Fruit fly (Drosophila melanogaster) whole organism, embryonic: ENCODE data around the gene Drsl1.

Source experiments
- BEAF-32 ChIP-seq: fragments of 200-800 bp; sonication (Bioruptor generic); optimal IDR thresholded peaks from 3 replicates; lab custom pipeline; 2017; ENCODE audit warnings: missing biosample characterization, missing genetic modification characterization, mild to moderate bottlenecking, moderate library complexity, missing genetic modification reagents
- Bdp1 ChIP-seq: fragments of 200-800 bp; sonication (Bioruptor generic); optimal IDR thresholded peaks from 3 replicates; lab custom pipeline; 2016; ENCODE audit warnings: missing biosample characterization, missing genetic modification characterization
- C15 ChIP-seq: fragments of 200-800 bp; sonication (Bioruptor generic); IDR thresholded peaks from 3 replicates; pipeline ENCODE4 v1.3.6; 2022; ENCODE audit warnings: missing biosample characterization, missing genetic modification characterization
- CG10321 ChIP-seq: fragments of 200-800 bp; sonication (Bioruptor generic); IDR thresholded peaks from 2 replicates; pipeline ENCODE4 v1.3.6; 2022; ENCODE audit warnings: missing biosample characterization, missing genetic modification characterization
- CG11456 ChIP-seq: fragments of 200-800 bp; sonication (Bioruptor generic); IDR thresholded peaks from 3 replicates; pipeline ENCODE4 v1.3.6; 2022; ENCODE audit warnings: missing biosample characterization, missing genetic modification characterization
- CG11696 ChIP-seq: fragments of 200-800 bp; sonication (Bioruptor generic); IDR thresholded peaks from 2 replicates; pipeline ENCODE4 v1.3.6; 2022; ENCODE audit warnings: missing biosample characterization, missing genetic modification characterization
- CG12155 ChIP-seq: fragments of 200-800 bp; sonication (Bioruptor generic); optimal IDR thresholded peaks from 3 replicates; lab custom pipeline; 2016; ENCODE audit warnings: missing biosample characterization, missing genetic modification characterization
- CG15073 ChIP-seq: fragments of 200-800 bp; sonication (Bioruptor generic); optimal IDR thresholded peaks from 2 replicates; lab custom pipeline; 2016; ENCODE audit warnings: missing biosample characterization, missing genetic modification characterization
- CG1647 ChIP-seq: fragments of 200-800 bp; sonication (Bioruptor generic); optimal IDR thresholded peaks from 3 replicates; lab custom pipeline; 2016; ENCODE audit warnings: missing biosample characterization, missing genetic modification characterization
- CG16815 ChIP-seq: fragments of 200-800 bp; sonication (Bioruptor generic); optimal IDR thresholded peaks from 3 replicates; lab custom pipeline; 2017; ENCODE audit warnings: missing biosample characterization, mild to moderate bottlenecking, missing genetic modification characterization
- CG17328 ChIP-seq: fragments of 200-800 bp; sonication (Bioruptor generic); IDR thresholded peaks from 2 replicates; pipeline ENCODE4 v1.3.6; 2022; ENCODE audit warnings: missing biosample characterization, missing genetic modification characterization
- CG1792 ChIP-seq: fragments of 200-800 bp; sonication (Bioruptor generic); optimal IDR thresholded peaks from 2 replicates; lab custom pipeline; 2016; ENCODE audit warnings: missing biosample characterization, missing genetic modification characterization
- CG18599 ChIP-seq: fragments of 200-800 bp; sonication (Bioruptor generic); optimal IDR thresholded peaks from 3 replicates; lab custom pipeline; 2017; ENCODE audit warnings: missing biosample characterization, missing genetic modification characterization, mild to moderate bottlenecking, moderate library complexity, missing genetic modification reagents
- CG18619 ChIP-seq: fragments of 200-800 bp; sonication (Bioruptor generic); optimal IDR thresholded peaks from 3 replicates; lab custom pipeline; 2017; ENCODE audit warnings: missing biosample characterization, mild to moderate bottlenecking, missing genetic modification characterization
- CG3065 ChIP-seq: fragments of 200-800 bp; sonication (Bioruptor generic); optimal IDR thresholded peaks from 2 replicates; lab custom pipeline; 2016; ENCODE audit warnings: missing biosample characterization, missing genetic modification characterization
- CG31224 ChIP-seq: fragments of 200-800 bp; sonication (Bioruptor generic); IDR thresholded peaks from 2 replicates; pipeline ENCODE4 v1.3.6; 2022; ENCODE audit warnings: missing biosample characterization, missing genetic modification characterization
- CG31365 ChIP-seq: fragments of 200-800 bp; sonication (Bioruptor generic); optimal IDR thresholded peaks from 2 replicates; lab custom pipeline; 2018; ENCODE audit warnings: missing biosample characterization, mild to moderate bottlenecking, missing genetic modification characterization
- CG31441 ChIP-seq: fragments of 200-800 bp; sonication (Bioruptor generic); IDR thresholded peaks from 2 replicates; pipeline ENCODE4 v1.3.6; 2022; ENCODE audit warnings: missing biosample characterization, missing genetic modification characterization
- CG7745 ChIP-seq: fragments of 200-800 bp; sonication (Bioruptor generic); optimal IDR thresholded peaks from 2 replicates; lab custom pipeline; 2018; ENCODE audit warnings: missing biosample characterization, mild to moderate bottlenecking, missing genetic modification characterization, moderate library complexity
- CG8478 ChIP-seq: fragments of >200 bp; optimal IDR thresholded peaks from 2 replicates; lab custom pipeline; 2018
- D19B ChIP-seq: fragments of 200-800 bp; sonication (Bioruptor generic); optimal IDR thresholded peaks from 2 replicates; lab custom pipeline; 2017; ENCODE audit warnings: missing biosample characterization, mild to moderate bottlenecking, missing genetic modification characterization
- Dad ChIP-seq: fragments of 200-800 bp; sonication (Bioruptor generic); optimal IDR thresholded peaks from 3 replicates; lab custom pipeline; 2016; ENCODE audit warnings: missing biosample characterization, missing genetic modification characterization
- Doc2 ChIP-seq: fragments of 200-800 bp; sonication (Bioruptor generic); IDR thresholded peaks from 2 replicates; pipeline ENCODE4 v1.3.6; 2022; ENCODE audit warnings: missing biosample characterization, missing genetic modification characterization
- Dp ChIP-seq: fragments of 200-800 bp; sonication (Bioruptor generic); optimal IDR thresholded peaks from 2 replicates; lab custom pipeline; 2018; ENCODE audit warnings: missing biosample characterization, mild to moderate bottlenecking, missing genetic modification characterization, moderate library complexity
- ERR ChIP-seq: fragments of 200-800 bp; sonication (Bioruptor generic); optimal IDR thresholded peaks from 2 replicates; lab custom pipeline; 2016; ENCODE audit warnings: missing biosample characterization, missing genetic modification characterization
- H2.0 ChIP-seq: fragments of 200-800 bp; sonication (Bioruptor generic); IDR thresholded peaks from 2 replicates; pipeline ENCODE4 v1.3.6; 2022; ENCODE audit warnings: missing biosample characterization, missing genetic modification characterization
- HLH4C ChIP-seq: fragments of 200-800 bp; sonication (Bioruptor generic); IDR thresholded peaks from 3 replicates; pipeline ENCODE4 v1.3.6; 2022; ENCODE audit warnings: missing biosample characterization, missing genetic modification characterization; ENCODE audit not compliant: partially characterized antibody
- HLH54F ChIP-seq: fragments of 200-800 bp; sonication (Bioruptor generic); optimal IDR thresholded peaks from 3 replicates; lab custom pipeline; 2016; ENCODE audit warnings: missing biosample characterization, missing genetic modification characterization
- Hey ChIP-seq: fragments of 200-800 bp; sonication (Bioruptor generic); optimal IDR thresholded peaks from 3 replicates; lab custom pipeline; 2018; ENCODE audit warnings: missing biosample characterization, mild to moderate bottlenecking, missing genetic modification characterization
- Lim3 ChIP-seq: fragments of 200-800 bp; sonication (Bioruptor generic); IDR thresholded peaks from 2 replicates; pipeline ENCODE4 v1.3.6; 2022; ENCODE audit warnings: missing biosample characterization, missing genetic modification characterization
- MTF-1 ChIP-seq: fragments of 200-800 bp; sonication (Bioruptor generic); optimal IDR thresholded peaks from 2 replicates; lab custom pipeline; 2018; ENCODE audit warnings: missing biosample characterization, mild to moderate bottlenecking, missing genetic modification characterization, borderline replicate concordance
- Myb ChIP-seq: fragments of 200-800 bp; sonication (Bioruptor generic); optimal IDR thresholded peaks from 2 replicates; lab custom pipeline; 2016; ENCODE audit warnings: missing biosample characterization, missing genetic modification characterization
- ab ChIP-seq: fragments of 200-800 bp; sonication (Bioruptor generic); optimal IDR thresholded peaks from 2 replicates; lab custom pipeline; 2016; ENCODE audit warnings: missing biosample characterization, missing genetic modification characterization
- ap ChIP-seq: fragments of 200-800 bp; sonication (Bioruptor generic); IDR thresholded peaks from 2 replicates; pipeline ENCODE4 v1.3.6; 2022; ENCODE audit warnings: missing biosample characterization, missing genetic modification characterization
- bab2 ChIP-seq: fragments of 200-800 bp; sonication (Bioruptor generic); optimal IDR thresholded peaks from 2 replicates; lab custom pipeline; 2016; ENCODE audit warnings: missing biosample characterization, missing genetic modification characterization
- corto ChIP-seq: fragments of 200-800 bp; sonication (Bioruptor generic); optimal IDR thresholded peaks from 2 replicates; lab custom pipeline; 2016; ENCODE audit warnings: missing biosample characterization, mild to moderate bottlenecking, missing genetic modification characterization, moderate library complexity
- crol ChIP-seq: fragments of 200-800 bp; sonication (Bioruptor generic); IDR thresholded peaks from 2 replicates; pipeline ENCODE4 v1.3.6; 2022; ENCODE audit warnings: missing biosample characterization, missing genetic modification characterization
- danr ChIP-seq: fragments of 200-800 bp; sonication (Bioruptor generic); IDR thresholded peaks from 2 replicates; pipeline ENCODE4 v1.3.6; 2022; ENCODE audit warnings: missing biosample characterization, missing genetic modification characterization
- disco-r ChIP-seq: fragments of 200-800 bp; sonication (Bioruptor generic); optimal IDR thresholded peaks from 2 replicates; lab custom pipeline; 2016; ENCODE audit warnings: missing biosample characterization, missing genetic modification characterization
- dm ChIP-seq: fragments of 200-800 bp; sonication (Bioruptor generic); optimal IDR thresholded peaks from 3 replicates; lab custom pipeline; 2016; ENCODE audit warnings: missing biosample characterization, missing genetic modification characterization
- ems ChIP-seq: fragments of 200-800 bp; sonication (Bioruptor generic); optimal IDR thresholded peaks from 3 replicates; lab custom pipeline; 2016; ENCODE audit warnings: missing biosample characterization, missing genetic modification characterization
- eve ChIP-seq, 2 experiments: fragments of >200 bp; optimal IDR thresholded peaks; 2 replicates each; lab custom pipeline; 2017; ENCODE audit warnings: missing biosample characterization in 2 of 2, missing genetic modification characterization in 2 of 2
- fu2 ChIP-seq: fragments of 200-800 bp; sonication (Bioruptor generic); optimal IDR thresholded peaks from 2 replicates; lab custom pipeline; 2016; ENCODE audit warnings: missing biosample characterization, missing genetic modification characterization
- hth ChIP-seq: fragments of >200 bp; optimal IDR thresholded peaks from 2 replicates; lab custom pipeline; 2017; ENCODE audit warnings: inconsistent platforms
- lov ChIP-seq, 2 experiments: fragments of 200-800 bp in 1 of 2; fragments of >200 bp in 1 of 2; sonication (Bioruptor generic) in 1 of 2; IDR thresholded peaks in 1 of 2; optimal IDR thresholded peaks in 1 of 2; 2 replicates in 1 of 2; 3 replicates in 1 of 2; pipeline versions ENCODE4 v1.3.6 to Lab custom; 2017 to 2022; ENCODE audit warnings: missing biosample characterization in 1 of 2, missing genetic modification characterization in 1 of 2
- nom ChIP-seq: fragments of 200-800 bp; sonication (Bioruptor generic); optimal IDR thresholded peaks from 2 replicates; lab custom pipeline; 2017; ENCODE audit warnings: missing biosample characterization, missing genetic modification characterization, mild to moderate bottlenecking, moderate library complexity, missing genetic modification reagents
- phol ChIP-seq: fragments of 200-800 bp; sonication (Bioruptor generic); optimal IDR thresholded peaks from 3 replicates; lab custom pipeline; 2018; ENCODE audit warnings: missing biosample characterization, mild to moderate bottlenecking, missing genetic modification characterization, moderate library complexity
- seq ChIP-seq: fragments of 200-800 bp; sonication (Bioruptor generic); IDR thresholded peaks from 2 replicates; pipeline ENCODE4 v1.3.6; 2022; ENCODE audit warnings: missing biosample characterization, missing genetic modification characterization
- tin ChIP-seq: fragments of 200-800 bp; sonication (Bioruptor generic); optimal IDR thresholded peaks from 3 replicates; lab custom pipeline; 2016; ENCODE audit warnings: missing biosample characterization, missing genetic modification characterization
- unpg ChIP-seq: fragments of 200-800 bp; sonication (Bioruptor generic); optimal IDR thresholded peaks from 3 replicates; lab custom pipeline; 2018; ENCODE audit warnings: missing biosample characterization, mild to moderate bottlenecking, missing genetic modification characterization, moderate library complexity

The Drsl1 gene

DNA sequence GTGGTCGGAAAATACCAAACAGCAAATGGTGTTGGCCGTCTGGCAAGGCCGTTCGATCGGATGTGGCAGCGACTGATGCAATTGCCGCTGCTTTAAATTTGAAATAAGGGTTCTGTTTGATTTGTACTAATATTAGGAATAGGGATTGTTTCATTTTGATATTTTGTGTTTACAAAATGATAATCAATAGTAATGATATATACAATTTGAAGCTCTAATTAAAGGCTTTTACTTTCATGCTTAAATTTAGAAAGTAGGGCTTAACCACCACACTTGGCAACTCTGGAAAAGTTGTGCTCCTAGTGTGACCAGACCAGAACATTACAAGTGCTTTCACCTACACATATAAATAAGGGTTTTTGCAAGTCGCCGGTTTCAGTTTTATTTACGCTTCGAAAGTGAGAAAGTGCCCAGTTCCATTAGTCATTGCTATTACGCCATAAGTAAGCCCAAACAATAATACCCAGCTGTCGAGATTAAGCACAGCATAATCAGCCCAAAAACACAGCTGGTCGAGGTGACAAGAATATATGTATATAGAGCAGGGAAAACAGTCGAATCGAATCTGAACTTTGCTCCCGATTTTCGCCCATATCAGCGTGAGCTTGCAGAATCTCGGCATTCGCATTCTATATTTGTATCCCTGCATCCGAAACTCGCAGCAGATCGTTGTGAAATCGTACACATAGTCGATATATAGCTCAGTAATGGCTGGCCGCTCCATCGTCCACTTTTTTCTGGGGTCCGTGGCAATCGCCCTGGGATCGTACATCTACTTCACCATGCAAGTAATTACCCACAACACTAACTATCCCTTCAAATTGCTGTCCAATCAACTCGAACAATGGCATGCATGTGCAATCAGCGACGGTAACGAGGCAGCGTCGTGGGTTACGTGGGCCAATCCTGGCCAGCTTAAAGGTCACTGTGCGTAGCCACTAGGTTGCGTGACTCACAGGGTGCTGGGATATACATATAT, 9.4 kb downstream of the Drsl1 start, which contains the start of gene Gtpx (continued):
- no peak for TF ChIP-seq Bdp1 (GFP tag; lab: Kevin White, UChicago)
- peak; percentile 46 for TF ChIP-seq CG18619 (GFP tag; lab: Kevin White, UChicago)
- TF ChIP-seq crol (GFP tag; lab: Robert Waterston, UW) = no peak
- peak; percentile 30 for TF ChIP-seq CG8478 (lab: Kevin White, UChicago)
- peak; percentile 86 for TF ChIP-seq Myb
- no peak for TF ChIP-seq MTF-1 (GFP tag; lab: Kevin White, UChicago)
- no peak for TF ChIP-seq Dad (GFP tag; lab: Kevin White, UChicago)
- TF ChIP-seq eve (GFP tag; optimal IDR thresholded peaks at IDR 0.05; lab: Kevin White, UChicago) = no peak
- no peak for TF ChIP-seq unpg
- no peak for TF ChIP-seq Hey (tag; lab: Kevin White, UChicago)
- peak; percentile 32 for TF ChIP-seq CG12155
- TF ChIP-seq HLH4C = no peak
- TF ChIP-seq CG16815 (GFP tag; lab: Kevin White, UChicago) = no peak
- peak; percentile 11 for TF ChIP-seq fu2
- peak; percentile 87 for TF ChIP-seq nom (GFP tag; lab: Kevin White, UChicago)
- no peak for TF ChIP-seq CG11456 (GFP tag; lab: Robert Waterston, UW)
- TF ChIP-seq CG3065 (GFP tag; lab: Kevin White, UChicago) = no peak
- TF ChIP-seq CG31224 (GFP tag; lab: Robert Waterston, UW) = no peak
- no peak for TF ChIP-seq disco-r
- TF ChIP-seq CG11696 (GFP tag; lab: Robert Waterston, UW) = no peak
- no peak for TF ChIP-seq danr (GFP tag; lab: Robert Waterston, UW)
- TF ChIP-seq CG17328 (GFP tag; lab: Robert Waterston, UW) = 0 out of 2 replicates have a peak, but pooled peaks have one; percentile 41
- peak; percentile 69 for TF ChIP-seq BEAF-32
- no peak for TF ChIP-seq H2.0 (GFP tag; lab: Robert Waterston, UW)
- no peak for TF ChIP-seq ERR (GFP tag; lab: Kevin White, UChicago)
- no peak for TF ChIP-seq C15 (GFP tag; lab: Robert Waterston, UW)
- TF ChIP-seq hth (lab: Kevin White, UChicago) = no peak
- no peak for TF ChIP-seq CG1792 (GFP tag; lab: Kevin White, UChicago)
- TF ChIP-seq dm = peak; percentile 28
- TF ChIP-seq Dp (GFP tag; lab: Kevin White, UChicago) = peak; percentile 80
- TF ChIP-seq CG15073 (GFP tag; lab: Kevin White, UChicago) = no peak
- no peak for TF ChIP-seq D19B (GFP tag; lab: Kevin White, UChicago)
- peak; percentile 13 for TF ChIP-seq tin (GFP tag; lab: Kevin White, UChicago)
- TF ChIP-seq bab2 = no peak
- no peak for TF ChIP-seq corto
- TF ChIP-seq ab (GFP tag; lab: Kevin White, UChicago) = peak; percentile 6
- no peak for TF ChIP-seq seq (GFP tag; lab: Robert Waterston, UW)
- TF ChIP-seq ems (GFP tag; lab: Kevin White, UChicago) = peak; percentile 34
- no peak for TF ChIP-seq CG1647 (GFP tag; lab: Kevin White, UChicago)
- TF ChIP-seq CG7745 (tag; lab: Kevin White, UChicago) = no peak
- peak; percentile 43 for TF ChIP-seq HLH54F (GFP tag; lab: Kevin White, UChicago)
- peak; percentile 43 for TF ChIP-seq CG18599 (GFP tag; lab: Kevin White, UChicago)
- no peak for TF ChIP-seq CG31365 (tag; lab: Kevin White, UChicago)
- no peak for TF ChIP-seq Doc2 (GFP tag; lab: Robert Waterston, UW)
- no peak for TF ChIP-seq ap (GFP tag; lab: Robert Waterston, UW)
- TF ChIP-seq CG10321 = no peak
- peak; percentile 57 for TF ChIP-seq phol (tag; lab: Kevin White, UChicago)
- no peak; the same call in 1 of the 2 replicates for TF ChIP-seq CG31441
- TF ChIP-seq lov (optimal IDR thresholded peaks at IDR 0.05; lab: Kevin White, UChicago) = no peak
- TF ChIP-seq lov (GFP tag; IDR thresholded peaks at IDR 0.05; lab: Robert Waterston, UW) = no peak
- no peak for TF ChIP-seq Lim3 (GFP tag; lab: Robert Waterston, UW)
